Worm (Caenorhabditis elegans) whole organism, L2 larva: Measurements from ENCODE around the gene cox-14.
"Not testable (repeated sequence)": the region's sequence is repeated elsewhere in the genome, so short reads cannot be mapped to it uniquely, and the experiment has no call there.

Source experiments
- C34F6.9 ChIP-seq: fragments of 150-350 bp; optimal IDR thresholded peaks from 2 replicates; lab custom pipeline; 2014; ENCODE audit warnings: missing biosample characterization, missing genetic modification characterization
- F13H6.1 ChIP-seq: sonication (generic microtip); optimal IDR thresholded peaks from 2 replicates; lab custom pipeline; 2016; ENCODE audit warnings: missing genetic modification characterization, missing compliant biosample characterization
- R02D3.7 ChIP-seq: fragments of 150-350 bp; optimal IDR thresholded peaks from 2 replicates; lab custom pipeline; 2014; ENCODE audit warnings: missing biosample characterization, missing genetic modification characterization
- Y55F3AM.14 ChIP-seq: fragments of 200-800 bp; sonication (Bioruptor generic); optimal IDR thresholded peaks from 2 replicates; lab custom pipeline; 2018; ENCODE audit warnings: mild to moderate bottlenecking, missing genetic modification characterization, missing compliant biosample characterization
- ZK546.5 ChIP-seq: sonication (generic microtip); optimal IDR thresholded peaks from 2 replicates; lab custom pipeline; 2017; ENCODE audit warnings: missing biosample characterization, missing genetic modification characterization
- alr-1 ChIP-seq: fragments of 150-350 bp; optimal IDR thresholded peaks from 2 replicates; lab custom pipeline; 2014; ENCODE audit warnings: missing biosample characterization, missing genetic modification characterization
- aly-2 ChIP-seq: fragments of 150-350 bp; optimal IDR thresholded peaks from 2 replicates; lab custom pipeline; 2014; ENCODE audit warnings: missing biosample characterization, missing genetic modification characterization
- ama-1 ChIP-seq: fragments of 150-350 bp; optimal IDR thresholded peaks from 2 replicates; lab custom pipeline; 2018; ENCODE audit warnings: inconsistent platforms
- blmp-1 ChIP-seq: sonication (generic microtip); optimal IDR thresholded peaks from 2 replicates; lab custom pipeline; 2017; ENCODE audit warnings: missing genetic modification characterization, mild to moderate bottlenecking, missing compliant biosample characterization, antibody characterized with exemption, moderate library complexity; ENCODE audit not compliant: insufficient read depth
- ceh-82 ChIP-seq: fragments of 150-350 bp; optimal IDR thresholded peaks from 2 replicates; lab custom pipeline; 2014; ENCODE audit warnings: missing biosample characterization, missing genetic modification characterization
- crh-2 ChIP-seq: sonication (generic microtip); optimal IDR thresholded peaks from 2 replicates; lab custom pipeline; 2017; ENCODE audit warnings: missing biosample characterization, missing genetic modification characterization
- dmd-4 ChIP-seq: sonication (generic microtip); optimal IDR thresholded peaks from 2 replicates; lab custom pipeline; 2017; ENCODE audit warnings: missing biosample characterization, missing genetic modification characterization
- fos-1 ChIP-seq: fragments of 150-350 bp; optimal IDR thresholded peaks from 2 replicates; lab custom pipeline; 2014; ENCODE audit warnings: missing biosample characterization, missing genetic modification characterization
- gmeb-1 ChIP-seq: fragments of 150-350 bp; optimal IDR thresholded peaks from 2 replicates; lab custom pipeline; 2014; ENCODE audit warnings: missing biosample characterization, missing genetic modification characterization
- lin-13 ChIP-seq: fragments of 150-350 bp; optimal IDR thresholded peaks from 2 replicates; lab custom pipeline; 2014; ENCODE audit warnings: missing biosample characterization, missing genetic modification reagents, missing genetic modification characterization
- lsy-2 ChIP-seq, 2 experiments: fragments of 150-350 bp in 1 of 2; sonication (generic microtip) in 1 of 2; optimal IDR thresholded peaks; 2 replicates each; lab custom pipeline; 2014 to 2017; ENCODE audit warnings: missing biosample characterization in 2 of 2, missing genetic modification characterization in 2 of 2
- mab-5 ChIP-seq: fragments of 150-350 bp; optimal IDR thresholded peaks from 2 replicates; lab custom pipeline; 2014; ENCODE audit warnings: missing biosample characterization, missing genetic modification characterization
- mdl-1 ChIP-seq, 2 experiments: fragments of 150-350 bp in 1 of 2; sonication (generic microtip) in 1 of 2; optimal IDR thresholded peaks; 2 replicates each; lab custom pipeline; 2017; ENCODE audit warnings: missing biosample characterization in 2 of 2, missing genetic modification characterization in 2 of 2
- nhr-10 ChIP-seq: sonication (generic microtip); optimal IDR thresholded peaks from 2 replicates; lab custom pipeline; 2017; ENCODE audit warnings: missing biosample characterization, missing genetic modification characterization
- nhr-11 ChIP-seq: fragments of 150-350 bp; optimal IDR thresholded peaks from 2 replicates; lab custom pipeline; 2014; ENCODE audit warnings: missing biosample characterization, missing genetic modification characterization
- nhr-129 ChIP-seq: fragments of 150-350 bp; optimal IDR thresholded peaks from 2 replicates; lab custom pipeline; 2014; ENCODE audit warnings: missing biosample characterization, missing genetic modification characterization
- nhr-21 ChIP-seq: fragments of 150-350 bp; optimal IDR thresholded peaks from 2 replicates; lab custom pipeline; 2014; ENCODE audit warnings: missing biosample characterization, missing genetic modification characterization
- nhr-23 ChIP-seq: fragments of 150-350 bp; optimal IDR thresholded peaks from 2 replicates; lab custom pipeline; 2014; ENCODE audit warnings: missing biosample characterization, missing genetic modification reagents, missing genetic modification characterization
- nhr-237 ChIP-seq: fragments of 150-350 bp; optimal IDR thresholded peaks from 2 replicates; lab custom pipeline; 2014; ENCODE audit warnings: missing biosample characterization, missing genetic modification characterization
- nhr-25 ChIP-seq: fragments of 150-350 bp; sonication (generic microtip); optimal IDR thresholded peaks from 3 replicates; lab custom pipeline; 2014; ENCODE audit warnings: missing biosample characterization, missing genetic modification characterization
- nhr-6 ChIP-seq: fragments of 150-350 bp; optimal IDR thresholded peaks from 2 replicates; lab custom pipeline; 2014; ENCODE audit warnings: missing biosample characterization, missing genetic modification characterization
- peb-1 ChIP-seq: fragments of 150-350 bp; optimal IDR thresholded peaks from 2 replicates; lab custom pipeline; 2014; ENCODE audit warnings: missing biosample characterization, missing genetic modification characterization
- sem-4 ChIP-seq: fragments of 150-350 bp; optimal IDR thresholded peaks from 2 replicates; lab custom pipeline; 2014; ENCODE audit warnings: missing biosample characterization, missing genetic modification reagents, missing genetic modification characterization
- sma-3 ChIP-seq: sonication (generic microtip); optimal IDR thresholded peaks from 2 replicates; lab custom pipeline; 2016; ENCODE audit warnings: missing genetic modification reagents, missing genetic modification characterization, missing compliant biosample characterization
- sma-9 ChIP-seq, 2 experiments: fragments of 150-350 bp in 1 of 2; sonication (generic microtip) in 1 of 2; optimal IDR thresholded peaks; 2 replicates each; lab custom pipeline; 2014 to 2016; ENCODE audit warnings: missing genetic modification characterization in 2 of 2, mild to moderate bottlenecking in 1 of 2, missing biosample characterization in 1 of 2, missing compliant biosample characterization in 1 of 2, missing genetic modification reagents in 1 of 2, moderate library complexity in 1 of 2
- unc-55 ChIP-seq: fragments of 150-350 bp; sonication (generic microtip); optimal IDR thresholded peaks from 3 replicates; lab custom pipeline; 2014; ENCODE audit warnings: missing biosample characterization, missing genetic modification reagents, missing genetic modification characterization
- unc-62 ChIP-seq: fragments of 150-350 bp; optimal IDR thresholded peaks from 2 replicates; lab custom pipeline; 2014; ENCODE audit warnings: missing biosample characterization, missing genetic modification reagents, missing genetic modification characterization
- ztf-1 ChIP-seq: fragments of 200-800 bp; sonication (Bioruptor generic); conservative IDR thresholded peaks from 2 replicates; pipeline ENCODE4 v1.3.6; 2022; ENCODE audit warnings: missing genetic modification characterization, missing compliant biosample characterization
- ztf-11 ChIP-seq: sonication (generic microtip); optimal IDR thresholded peaks from 2 replicates; lab custom pipeline; 2017; ENCODE audit warnings: missing biosample characterization, missing genetic modification characterization

cox-14 gene

ce11 chrIII:10261682-10262081 lies 42.9 kb downstream of the cox-14 start, which contains the start of gene bbs-5:
TSS of gene bbs-5 (minus strand) at chrIII:10261782.
- TF ChIP-seq F13H6.1 (tag; lab: Kevin White, UChicago) = no peak
- no peak for TF ChIP-seq nhr-10 (tag; lab: Kevin White, UChicago)
- no peak for TF ChIP-seq lin-13 (GFP tag; lab: Kevin White, UChicago)

ce11 chrIII:10266824-10267223 lies 48.1 kb downstream of the cox-14 start, which contains the start of gene inpp-4B:
TSS of gene inpp-4B (minus strand) at chrIII:10266877.
- TF ChIP-seq ztf-1 (GFP tag; lab: Robert Waterston, UW); crh-2 (tag; lab: Kevin White, UChicago); unc-62 (GFP tag; lab: Kevin White, UChicago): not testable (repeated sequence)

- TF ChIP-seq unc-62 (GFP tag; lab: Kevin White, UChicago) (no peak), peb-1 (no peak), ZK546.5 (tag; lab: Kevin White, UChicago) (no peak), crh-2 (tag; lab: Kevin White, UChicago) (peak; percentile 73), sem-4 (tag; lab: Kevin White, UChicago) (peak; percentile 13), Y55F3AM.14 (no peak), gmeb-1 (peak; percentile 71), nhr-237 (tag; lab: Kevin White, UChicago) (no peak), ztf-11 (tag; lab: Kevin White, UChicago) (no peak), lin-13 (GFP tag; lab: Kevin White, UChicago) (peak; percentile 57), mab-5 (peak; percentile 8), sma-9 (GFP tag; optimal IDR thresholded peaks at IDR 0.05; lab: Kevin White, UChicago) (peak; percentile 74), sma-9 (tag; optimal IDR thresholded peaks at IDR 0.05; lab: Kevin White, UChicago) (no peak), mdl-1 (tag; optimal IDR thresholded peaks at IDR 0.05; lab: Kevin White, UChicago) (peak in 1 of 2 experiments; percentile 24), sma-3 (GFP tag; lab: Kevin White, UChicago) (peak; percentile 82), F13H6.1 (tag; lab: Kevin White, UChicago) (peak; percentile 81), nhr-25 (peak; percentile 56), blmp-1 (no peak), nhr-129 (tag; lab: Kevin White, UChicago) (peak; percentile 59), nhr-21 (peak; percentile 36), R02D3.7 (peak; percentile 48), lsy-2 (tag; optimal IDR thresholded peaks at IDR 0.05; lab: Kevin White, UChicago) (peak; percentile 63 to 84), ama-1 (lab: Kevin White, UChicago) (no peak), dmd-4 (tag; lab: Kevin White, UChicago) (no peak), nhr-11 (tag; lab: Kevin White, UChicago) (no peak), nhr-23 (no peak), ceh-82 (tag; lab: Kevin White, UChicago) (no peak), alr-1 (tag; lab: Kevin White, UChicago) (no peak), fos-1 (tag; lab: Kevin White, UChicago) (peak; percentile 13), C34F6.9 (tag; lab: Kevin White, UChicago) (peak; percentile 62), aly-2 (tag; lab: Kevin White, UChicago) (no peak), unc-55 (GFP tag; lab: Kevin White, UChicago) (peak; percentile 80), nhr-10 (tag; lab: Kevin White, UChicago) (no peak), nhr-6 (tag; lab: Kevin White, UChicago) (no peak)
Observed at ce11 chrIII:10270778-10271307, 52.1 kb downstream of the cox-14 start, which contains the start of gene cnk-1. TSS of gene cnk-1 (plus strand) at chrIII:10271257.

ce11 chrIII:10271807-10272206 lies 53.1 kb downstream of the cox-14 start:
- no peak for TF ChIP-seq C34F6.9 (tag; lab: Kevin White, UChicago)
- TF ChIP-seq nhr-6 (tag; lab: Kevin White, UChicago) = no peak
- no peak for TF ChIP-seq ztf-11 (tag; lab: Kevin White, UChicago)
- TF ChIP-seq fos-1 (tag; lab: Kevin White, UChicago) = no peak
- no peak for TF ChIP-seq peb-1
- TF ChIP-seq sem-4 (tag; lab: Kevin White, UChicago) = no peak
